Worm (Caenorhabditis elegans) whole organism, midembryonic: ENCODE measurements around the gene parg-2.

ENCODE experiments used
- T22C8.4 ChIP-seq: fragments of 200-800 bp; sonication (Bioruptor generic); IDR thresholded peaks from 2 replicates; pipeline ENCODE4 v1.3.6; 2022; ENCODE audit warnings: missing genetic modification characterization, missing compliant biosample characterization
- cog-1 ChIP-seq: sonication (generic microtip); optimal IDR thresholded peaks from 2 replicates; lab custom pipeline; 2016; ENCODE audit warnings: missing genetic modification characterization, missing compliant biosample characterization
- flt-1 ChIP-seq: fragments of 200-800 bp; sonication (Bioruptor generic); IDR thresholded peaks from 2 replicates; pipeline ENCODE4 v1.3.6; 2022; ENCODE audit warnings: missing genetic modification characterization, missing compliant biosample characterization
- klf-2 ChIP-seq: fragments of 200-800 bp; sonication (Bioruptor generic); conservative IDR thresholded peaks from 2 replicates; pipeline ENCODE4 v1.3.6; 2022; ENCODE audit warnings: missing genetic modification reagents, missing genetic modification characterization, missing compliant biosample characterization
- med-1 ChIP-seq: sonication (generic microtip); optimal IDR thresholded peaks from 2 replicates; lab custom pipeline; 2017; ENCODE audit warnings: missing genetic modification characterization, mild to moderate bottlenecking, missing compliant biosample characterization, antibody characterized with exemption, missing genetic modification reagents; ENCODE audit not compliant: insufficient read depth
- ref-1 ChIP-seq: fragments of 200-800 bp; sonication (Bioruptor generic); conservative IDR thresholded peaks from 2 replicates; pipeline ENCODE4 v1.3.6; 2022; ENCODE audit warnings: missing genetic modification reagents, missing genetic modification characterization, missing compliant biosample characterization
- tab-1 ChIP-seq: fragments of 200-800 bp; sonication (Bioruptor generic); IDR thresholded peaks from 2 replicates; pipeline ENCODE4 v1.3.6; 2022; ENCODE audit warnings: missing genetic modification characterization, missing compliant biosample characterization
- ztf-23 ChIP-seq: fragments of 200-800 bp; sonication (Bioruptor generic); IDR thresholded peaks from 2 replicates; pipeline ENCODE4 v1.3.6; 2022; ENCODE audit warnings: missing genetic modification reagents, missing genetic modification characterization, missing compliant biosample characterization
- ztf-29 ChIP-seq: fragments of 200-800 bp; sonication (Bioruptor generic); IDR thresholded peaks from 2 replicates; pipeline ENCODE4 v1.3.6; 2022; ENCODE audit warnings: missing genetic modification reagents, missing genetic modification characterization, missing compliant biosample characterization

DNA sequence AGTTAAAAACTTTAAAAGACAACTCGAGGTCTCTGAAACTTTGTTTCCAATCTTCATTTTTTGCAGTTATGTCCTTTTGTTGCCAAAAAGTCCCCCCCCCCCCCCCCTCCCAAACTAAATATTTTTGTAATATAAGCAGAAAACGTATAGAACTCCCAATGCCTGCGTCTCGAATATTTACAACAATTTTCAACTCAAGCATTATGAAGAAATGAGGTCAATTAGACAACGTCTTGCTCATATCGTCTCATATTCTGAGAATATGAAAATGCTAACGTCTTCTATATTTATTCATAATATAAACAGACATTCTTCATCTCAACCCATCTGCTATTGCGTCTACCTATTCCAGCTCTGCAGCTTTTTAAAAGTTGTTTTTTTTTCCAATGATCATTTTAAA is 3.2 kb upstream of the parg-2 start, which contains the start of gene H23L24.1:
- TF ChIP-seq T22C8.4 (GFP tag; lab: Robert Waterston, UW) (no peak), klf-2 (GFP tag; lab: Robert Waterston, UW) (no peak), ref-1 (GFP tag; lab: Robert Waterston, UW) (no peak), flt-1 (GFP tag; lab: Robert Waterston, UW) (no peak), cog-1 (tag; lab: Kevin White, UChicago) (no peak), tab-1 (GFP tag; lab: Robert Waterston, UW) (no peak), med-1 (GFP tag; lab: Kevin White, UChicago) (no peak), ztf-23 (no peak), ztf-29 (GFP tag; lab: Robert Waterston, UW) (no peak)
